Fruit fly (Drosophila melanogaster) whole organism, embryonic: ENCODE measurements around the gene CG8925.

ENCODE experiments used
- BEAF-32 ChIP-seq: fragments of 200-800 bp; sonication (Bioruptor generic); optimal IDR thresholded peaks from 3 replicates; lab custom pipeline; 2017; ENCODE audit warnings: missing biosample characterization, missing genetic modification characterization, mild to moderate bottlenecking, moderate library complexity, missing genetic modification reagents
- Blimp-1 ChIP-seq: fragments of 200-800 bp; sonication (Bioruptor generic); optimal IDR thresholded peaks from 3 replicates; lab custom pipeline; 2018; ENCODE audit warnings: missing biosample characterization, missing genetic modification characterization, mild to moderate bottlenecking, moderate library complexity, missing genetic modification reagents
- CG10267 ChIP-seq: fragments of 200-800 bp; sonication (Bioruptor generic); optimal IDR thresholded peaks from 2 replicates; lab custom pipeline; 2018; ENCODE audit warnings: missing biosample characterization, mild to moderate bottlenecking, missing genetic modification characterization, moderate library complexity
- CG10274 ChIP-seq: fragments of 200-800 bp; sonication (Bioruptor generic); optimal IDR thresholded peaks from 3 replicates; lab custom pipeline; 2017; ENCODE audit warnings: missing biosample characterization, mild to moderate bottlenecking, missing genetic modification characterization
- CG10462 ChIP-seq: fragments of 200-800 bp; sonication (Bioruptor generic); optimal IDR thresholded peaks from 2 replicates; lab custom pipeline; 2016; ENCODE audit warnings: missing biosample characterization, missing genetic modification characterization
- CG10543 ChIP-seq: fragments of 200-800 bp; sonication (Bioruptor generic); optimal IDR thresholded peaks from 3 replicates; lab custom pipeline; 2017; ENCODE audit warnings: missing biosample characterization, mild to moderate bottlenecking, missing genetic modification characterization, moderate library complexity
- CG11456 ChIP-seq: fragments of 200-800 bp; sonication (Bioruptor generic); IDR thresholded peaks from 3 replicates; pipeline ENCODE4 v1.3.6; 2022; ENCODE audit warnings: missing biosample characterization, missing genetic modification characterization
- CG11504 ChIP-seq: fragments of 200-800 bp; sonication (Bioruptor generic); optimal IDR thresholded peaks from 3 replicates; lab custom pipeline; 2019; ENCODE audit warnings: missing biosample characterization, mild to moderate bottlenecking, missing genetic modification characterization, moderate library complexity
- CG12769 ChIP-seq: fragments of 200-800 bp; sonication (Bioruptor generic); optimal IDR thresholded peaks from 2 replicates; lab custom pipeline; 2019; ENCODE audit warnings: missing biosample characterization, mild to moderate bottlenecking, missing genetic modification characterization, moderate library complexity
- CG13624 ChIP-seq: fragments of 200-800 bp; sonication (Bioruptor generic); optimal IDR thresholded peaks from 2 replicates; lab custom pipeline; 2016; ENCODE audit warnings: missing biosample characterization, missing genetic modification characterization
- CG13894 ChIP-seq: fragments of 200-800 bp; sonication (Bioruptor generic); optimal IDR thresholded peaks from 3 replicates; lab custom pipeline; 2018; ENCODE audit warnings: missing biosample characterization, mild to moderate bottlenecking, missing genetic modification characterization, moderate library complexity
- CG14667 ChIP-seq: fragments of 200-800 bp; sonication (Bioruptor generic); IDR thresholded peaks from 2 replicates; pipeline ENCODE4 v1.3.6; 2022; ENCODE audit warnings: missing biosample characterization, missing genetic modification characterization
- CG2199 ChIP-seq: fragments of 200-800 bp; sonication (Bioruptor generic); IDR thresholded peaks from 3 replicates; pipeline ENCODE4 v1.3.6; 2022; ENCODE audit warnings: missing biosample characterization, missing genetic modification characterization
- CG33557 ChIP-seq: fragments of 200-800 bp; sonication (Bioruptor generic); optimal IDR thresholded peaks from 2 replicates; lab custom pipeline; 2019; ENCODE audit warnings: missing biosample characterization, mild to moderate bottlenecking, missing genetic modification characterization, moderate library complexity
- CG5180 ChIP-seq: fragments of 200-800 bp; sonication (Bioruptor generic); optimal IDR thresholded peaks from 3 replicates; lab custom pipeline; 2017; ENCODE audit warnings: missing biosample characterization, missing genetic modification characterization, mild to moderate bottlenecking, moderate library complexity, missing genetic modification reagents
- CG8388 ChIP-seq: fragments of 200-800 bp; sonication (Bioruptor generic); optimal IDR thresholded peaks from 2 replicates; lab custom pipeline; 2019; ENCODE audit warnings: missing biosample characterization, mild to moderate bottlenecking, missing genetic modification characterization, moderate library complexity
- D ChIP-seq, 2 experiments: fragments of 200-800 bp in 1 of 2; fragments of >200 bp in 1 of 2; sonication (Bioruptor generic) in 1 of 2; optimal IDR thresholded peaks; 2 replicates in 1 of 2; 3 replicates in 1 of 2; lab custom pipeline; 2017; ENCODE audit warnings: mild to moderate bottlenecking in 1 of 2, missing biosample characterization in 1 of 2, missing genetic modification characterization in 1 of 2, missing genetic modification reagents in 1 of 2
- D19B ChIP-seq: fragments of 200-800 bp; sonication (Bioruptor generic); optimal IDR thresholded peaks from 2 replicates; lab custom pipeline; 2017; ENCODE audit warnings: missing biosample characterization, mild to moderate bottlenecking, missing genetic modification characterization
- Deaf1 ChIP-seq: fragments of 200-800 bp; optimal IDR thresholded peaks from 3 replicates; lab custom pipeline; 2019; ENCODE audit warnings: missing biosample characterization, mild to moderate bottlenecking, missing genetic modification characterization, moderate library complexity
- Doc3 ChIP-seq: fragments of 200-800 bp; sonication (Bioruptor generic); IDR thresholded peaks from 3 replicates; pipeline ENCODE4 v1.3.6; 2022; ENCODE audit warnings: missing biosample characterization, missing genetic modification characterization; ENCODE audit not compliant: partially characterized antibody
- Ets65A ChIP-seq: fragments of 200-800 bp; sonication (Bioruptor generic); peaks from one replicate; lab custom pipeline; 2016; ENCODE audit warnings: missing biosample characterization, missing genetic modification characterization
- HLHmδ ChIP-seq: fragments of 200-800 bp; sonication (Bioruptor generic); optimal IDR thresholded peaks from 2 replicates; lab custom pipeline; 2018; ENCODE audit warnings: missing biosample characterization, mild to moderate bottlenecking, missing genetic modification characterization, moderate library complexity
- Hr78 ChIP-seq, 2 experiments: fragments of 200-800 bp in 1 of 2; fragments of >200 bp in 1 of 2; sonication (Bioruptor generic) in 1 of 2; optimal IDR thresholded peaks; 2 replicates each; lab custom pipeline; 2017 to 2019; ENCODE audit warnings: missing biosample characterization in 2 of 2, missing genetic modification characterization in 2 of 2, mild to moderate bottlenecking in 1 of 2, moderate library complexity in 1 of 2
- Kr ChIP-seq: fragments of 200-800 bp; sonication (Bioruptor generic); optimal IDR thresholded peaks from 2 replicates; lab custom pipeline; 2017; ENCODE audit warnings: missing biosample characterization, mild to moderate bottlenecking, missing genetic modification characterization
- abd-A ChIP-seq: fragments of 200-800 bp; sonication (Bioruptor generic); optimal IDR thresholded peaks from 3 replicates; lab custom pipeline; 2019; ENCODE audit warnings: missing biosample characterization, mild to moderate bottlenecking, missing genetic modification characterization, moderate library complexity
- cg ChIP-seq: fragments of 200-800 bp; sonication (Bioruptor generic); optimal IDR thresholded peaks from 3 replicates; lab custom pipeline; 2019; ENCODE audit warnings: missing biosample characterization, mild to moderate bottlenecking, missing genetic modification characterization, moderate library complexity
- crp ChIP-seq, 2 experiments: fragments of 200-800 bp; sonication (Bioruptor generic); optimal IDR thresholded peaks; 2 replicates in 1 of 2; 3 replicates in 1 of 2; lab custom pipeline; 2017; ENCODE audit warnings: missing biosample characterization in 2 of 2, missing genetic modification characterization in 2 of 2, mild to moderate bottlenecking in 1 of 2, moderate library complexity in 1 of 2
- cwo ChIP-seq: fragments of 200-800 bp; sonication (Bioruptor generic); optimal IDR thresholded peaks from 3 replicates; lab custom pipeline; 2017; ENCODE audit warnings: missing biosample characterization, missing genetic modification characterization, mild to moderate bottlenecking, moderate library complexity, missing genetic modification reagents
- disco-r ChIP-seq: fragments of 200-800 bp; sonication (Bioruptor generic); optimal IDR thresholded peaks from 2 replicates; lab custom pipeline; 2016; ENCODE audit warnings: missing biosample characterization, missing genetic modification characterization
- en ChIP-seq: fragments of 200-800 bp; sonication (Bioruptor generic); optimal IDR thresholded peaks from 2 replicates; lab custom pipeline; 2016; ENCODE audit warnings: missing biosample characterization, missing genetic modification characterization
- gcm ChIP-seq: fragments of 200-800 bp; sonication (Bioruptor generic); optimal IDR thresholded peaks from 2 replicates; lab custom pipeline; 2019; ENCODE audit warnings: missing biosample characterization, mild to moderate bottlenecking, missing genetic modification characterization, moderate library complexity
- hkb ChIP-seq, 2 experiments: fragments of 200-800 bp in 1 of 2; fragments of >200 bp in 1 of 2; sonication (Bioruptor generic) in 1 of 2; IDR thresholded peaks in 1 of 2; optimal IDR thresholded peaks in 1 of 2; 2 replicates each; pipeline versions ENCODE4 v1.3.6 to Lab custom; 2017 to 2022; ENCODE audit warnings: missing biosample characterization in 1 of 2, missing genetic modification characterization in 1 of 2
- kah ChIP-seq: fragments of 200-800 bp; sonication (Bioruptor generic); optimal IDR thresholded peaks from 2 replicates; lab custom pipeline; 2018; ENCODE audit warnings: missing biosample characterization, mild to moderate bottlenecking, missing genetic modification characterization
- kni ChIP-seq: fragments of 200-800 bp; sonication (Bioruptor generic); optimal IDR thresholded peaks from 3 replicates; lab custom pipeline; 2017; ENCODE audit warnings: mild to moderate bottlenecking, missing biosample characterization, missing genetic modification reagents, missing genetic modification characterization
- knrl ChIP-seq: fragments of 200-800 bp; sonication (Bioruptor generic); IDR thresholded peaks from 3 replicates; pipeline ENCODE4 v1.3.6; 2022; ENCODE audit warnings: missing biosample characterization, missing genetic modification characterization; ENCODE audit not compliant: partially characterized antibody
- lab ChIP-seq: fragments of 200-800 bp; sonication (Bioruptor generic); optimal IDR thresholded peaks from 3 replicates; lab custom pipeline; 2017; ENCODE audit warnings: missing biosample characterization, missing genetic modification characterization, mild to moderate bottlenecking, moderate library complexity, missing genetic modification reagents
- pho ChIP-seq: fragments of 200-800 bp; sonication (Bioruptor generic); optimal IDR thresholded peaks from 2 replicates; lab custom pipeline; 2016; ENCODE audit warnings: missing biosample characterization, missing genetic modification characterization
- pros ChIP-seq: fragments of 200-800 bp; sonication (Bioruptor generic); optimal IDR thresholded peaks from 3 replicates; lab custom pipeline; 2019; ENCODE audit warnings: missing biosample characterization, mild to moderate bottlenecking, missing genetic modification characterization, moderate library complexity
- psq ChIP-seq: fragments of 200-800 bp; sonication (Bioruptor generic); optimal IDR thresholded peaks from 2 replicates; lab custom pipeline; 2017; ENCODE audit warnings: missing biosample characterization, missing genetic modification characterization
- pum ChIP-seq: fragments of 200-800 bp; sonication (Bioruptor generic); optimal IDR thresholded peaks from 2 replicates; lab custom pipeline; 2016; ENCODE audit warnings: missing biosample characterization, missing genetic modification characterization
- sna ChIP-seq: fragments of 200-800 bp; sonication (Bioruptor generic); IDR thresholded peaks from 2 replicates; pipeline ENCODE4 v1.3.6; 2022; ENCODE audit warnings: missing biosample characterization, missing genetic modification characterization; ENCODE audit not compliant: partially characterized antibody
- sqz ChIP-seq: fragments of 200-800 bp; sonication (Bioruptor generic); optimal IDR thresholded peaks from 3 replicates; lab custom pipeline; 2018; ENCODE audit warnings: missing biosample characterization, mild to moderate bottlenecking, missing genetic modification characterization
- sug ChIP-seq: fragments of 200-800 bp; optimal IDR thresholded peaks from 2 replicates; lab custom pipeline; 2019; ENCODE audit warnings: missing biosample characterization, mild to moderate bottlenecking, missing genetic modification characterization, moderate library complexity
- trem ChIP-seq: fragments of 200-800 bp; optimal IDR thresholded peaks from 3 replicates; lab custom pipeline; 2019; ENCODE audit warnings: missing biosample characterization, mild to moderate bottlenecking, missing genetic modification characterization, moderate library complexity

The CG8925 gene

dm6 chr3R:16227074-16227473, 55.3 kb downstream of the CG8925 start:
- TF ChIP-seq CG10274 (GFP tag; lab: Kevin White, UChicago), result no peak
- TF ChIP-seq CG12769 (tag; lab: Kevin White, UChicago), result peak; percentile 49
- peak; percentile 21 for TF ChIP-seq cwo (GFP tag; lab: Kevin White, UChicago)
- TF ChIP-seq CG5180 (GFP tag; lab: Kevin White, UChicago), result peak; percentile 1
- peak; percentile 57 for TF ChIP-seq psq (GFP tag; lab: Kevin White, UChicago)
- TF ChIP-seq CG10543 (GFP tag; lab: Kevin White, UChicago), result peak; percentile 23
- TF ChIP-seq Ets65A, result no peak
- TF ChIP-seq abd-A (tag; lab: Kevin White, UChicago), result peak; percentile 57
- peak; percentile 82 for TF ChIP-seq kni (GFP tag; lab: Kevin White, UChicago)
- TF ChIP-seq Hr78 (GFP tag; optimal IDR thresholded peaks at IDR 0.05; lab: Kevin White, UChicago), result peak in 1 of 2 experiments; percentile 44
- TF ChIP-seq CG13894 (tag; lab: Kevin White, UChicago), result peak; percentile 98
- no peak for TF ChIP-seq D (optimal IDR thresholded peaks at IDR 0.05; lab: Kevin White, UChicago)
- TF ChIP-seq D (GFP tag; optimal IDR thresholded peaks at IDR 0.05; lab: Kevin White, UChicago), result peak; percentile 4
- TF ChIP-seq HLHmδ, result peak; percentile 53
- TF ChIP-seq CG10267 (tag; lab: Kevin White, UChicago), result no peak
- peak; percentile 22 for TF ChIP-seq cg (GFP tag; lab: Kevin White, UChicago)
- peak; percentile 52 for TF ChIP-seq sug (tag; lab: Kevin White, UChicago)
- TF ChIP-seq CG8388 (GFP tag; lab: Kevin White, UChicago), result no peak
- peak; percentile 89 for TF ChIP-seq Blimp-1
- TF ChIP-seq lab (GFP tag; lab: Kevin White, UChicago), result peak; percentile 17
- TF ChIP-seq Kr (GFP tag; lab: Kevin White, UChicago), result no peak
- TF ChIP-seq en (GFP tag; lab: Kevin White, UChicago), result no peak
- no peak for TF ChIP-seq pros (GFP tag; lab: Kevin White, UChicago)
- peak; percentile 69 for TF ChIP-seq Deaf1 (tag; lab: Kevin White, UChicago)

dm6 chr3R:16228719-16229704, 57.2 kb downstream of the CG8925 start:
- TF ChIP-seq CG10462 (GFP tag; lab: Kevin White, UChicago), result no peak
- no peak for TF ChIP-seq pum (GFP tag; lab: Kevin White, UChicago)
- no peak for TF ChIP-seq CG11456 (GFP tag; lab: Robert Waterston, UW)
- TF ChIP-seq CG2199 (GFP tag; lab: Robert Waterston, UW), result no peak
- TF ChIP-seq CG33557, result no peak
- TF ChIP-seq disco-r (GFP tag; lab: Kevin White, UChicago), result no peak
- TF ChIP-seq knrl, result no peak
- TF ChIP-seq CG11504 (tag; lab: Kevin White, UChicago), result no peak
- TF ChIP-seq Doc3 (GFP tag; lab: Robert Waterston, UW), result no peak
- TF ChIP-seq sna, result no peak
- no peak for TF ChIP-seq CG10274 (GFP tag; lab: Kevin White, UChicago)
- TF ChIP-seq kah (GFP tag; lab: Kevin White, UChicago), result peak; percentile 92
- no peak for TF ChIP-seq hkb (optimal IDR thresholded peaks at IDR 0.05; lab: Kevin White, UChicago)
- TF ChIP-seq hkb (GFP tag; IDR thresholded peaks at IDR 0.05; lab: Robert Waterston, UW), result no peak
- no peak for TF ChIP-seq crp (GFP tag; optimal IDR thresholded peaks at IDR 0.05; lab: Kevin White, UChicago)
- TF ChIP-seq CG13624, result no peak
- TF ChIP-seq sqz (GFP tag; lab: Kevin White, UChicago), result peak; percentile 14
- no peak for TF ChIP-seq CG14667 (GFP tag; lab: Robert Waterston, UW)
- TF ChIP-seq trem, result no peak
- no peak for TF ChIP-seq gcm
- no peak for TF ChIP-seq D19B
- no peak for TF ChIP-seq BEAF-32
- peak; percentile 37 for TF ChIP-seq Kr (GFP tag; lab: Kevin White, UChicago)
- no peak for TF ChIP-seq pho
